Fruit fly (Drosophila melanogaster) whole organism, embryonic: ENCODE data around the gene Mvb12.
A peak's percentile ranks its signal among the peaks of the same experiment; 100 is the strongest.

Experiments used
- BtbVII ChIP-seq: fragments of 200-800 bp; sonication (Bioruptor generic); optimal IDR thresholded peaks from 3 replicates; lab custom pipeline; 2017; ENCODE audit warnings: missing biosample characterization, mild to moderate bottlenecking, missing genetic modification characterization
- Bteb2 ChIP-seq: fragments of 200-800 bp; sonication (Bioruptor generic); optimal IDR thresholded peaks from 2 replicates; lab custom pipeline; 2016; ENCODE audit warnings: missing biosample characterization, missing genetic modification characterization
- CG10147 ChIP-seq: fragments of 200-800 bp; sonication (Bioruptor generic); optimal IDR thresholded peaks from 2 replicates; lab custom pipeline; 2019; ENCODE audit warnings: missing biosample characterization, mild to moderate bottlenecking, missing genetic modification characterization, moderate library complexity
- CG11504 ChIP-seq: fragments of 200-800 bp; sonication (Bioruptor generic); optimal IDR thresholded peaks from 3 replicates; lab custom pipeline; 2019; ENCODE audit warnings: missing biosample characterization, mild to moderate bottlenecking, missing genetic modification characterization, moderate library complexity
- CG12299 ChIP-seq: fragments of 200-800 bp; sonication (Bioruptor generic); optimal IDR thresholded peaks from 2 replicates; lab custom pipeline; 2018; ENCODE audit warnings: missing biosample characterization, mild to moderate bottlenecking, missing genetic modification characterization
- CG12391 ChIP-seq: fragments of 200-800 bp; sonication (Bioruptor generic); optimal IDR thresholded peaks from 3 replicates; lab custom pipeline; 2018; ENCODE audit warnings: missing biosample characterization, mild to moderate bottlenecking, missing genetic modification characterization, moderate library complexity
- CG14710 ChIP-seq: fragments of 200-800 bp; sonication (Bioruptor generic); optimal IDR thresholded peaks from 3 replicates; lab custom pipeline; 2019; ENCODE audit warnings: missing biosample characterization, mild to moderate bottlenecking, missing genetic modification characterization, moderate library complexity
- CG14965 ChIP-seq: fragments of 200-800 bp; sonication (Bioruptor generic); optimal IDR thresholded peaks from 2 replicates; lab custom pipeline; 2016; ENCODE audit warnings: missing biosample characterization, missing genetic modification characterization, borderline replicate concordance
- CG15601 ChIP-seq: fragments of 200-800 bp; sonication (Bioruptor generic); optimal IDR thresholded peaks from 3 replicates; lab custom pipeline; 2019; ENCODE audit warnings: missing biosample characterization, mild to moderate bottlenecking, missing genetic modification characterization, moderate library complexity
- CG17385 ChIP-seq: fragments of 200-800 bp; sonication (Bioruptor generic); optimal IDR thresholded peaks from 3 replicates; lab custom pipeline; 2018; ENCODE audit warnings: missing biosample characterization, mild to moderate bottlenecking, missing genetic modification characterization
- CG18476 ChIP-seq: fragments of 200-800 bp; sonication (Bioruptor generic); optimal IDR thresholded peaks from 2 replicates; lab custom pipeline; 2016; ENCODE audit warnings: missing biosample characterization, mild to moderate bottlenecking, missing genetic modification characterization
- CG2712 ChIP-seq: fragments of 200-800 bp; optimal IDR thresholded peaks from 3 replicates; lab custom pipeline; 2019; ENCODE audit warnings: missing biosample characterization, mild to moderate bottlenecking, missing genetic modification characterization, moderate library complexity
- CG4282 ChIP-seq: fragments of 200-800 bp; sonication (Bioruptor generic); optimal IDR thresholded peaks from 2 replicates; lab custom pipeline; 2016; ENCODE audit warnings: missing biosample characterization, missing genetic modification characterization
- CG4404 ChIP-seq: fragments of 200-800 bp; sonication (Bioruptor generic); IDR thresholded peaks from 2 replicates; pipeline ENCODE4 v1.3.6; 2022; ENCODE audit warnings: missing biosample characterization, missing genetic modification characterization
- CG4854 ChIP-seq: fragments of 200-800 bp; sonication (Bioruptor generic); optimal IDR thresholded peaks from 2 replicates; lab custom pipeline; 2016; ENCODE audit warnings: missing biosample characterization, missing genetic modification characterization, inconsistent platforms
- CG6765 ChIP-seq: fragments of 200-800 bp; sonication (Bioruptor generic); optimal IDR thresholded peaks from 3 replicates; lab custom pipeline; 2017; ENCODE audit warnings: missing biosample characterization, mild to moderate bottlenecking, missing genetic modification characterization
- CG7786 ChIP-seq: fragments of 200-800 bp; sonication (Bioruptor generic); optimal IDR thresholded peaks from 2 replicates; lab custom pipeline; 2016; ENCODE audit warnings: missing biosample characterization, missing genetic modification characterization
- CG8478 ChIP-seq: fragments of >200 bp; optimal IDR thresholded peaks from 2 replicates; lab custom pipeline; 2018
- CG9609 ChIP-seq: fragments of 200-800 bp; sonication (Bioruptor generic); optimal IDR thresholded peaks from 3 replicates; lab custom pipeline; 2016; ENCODE audit warnings: missing biosample characterization, missing genetic modification characterization
- CG9797 ChIP-seq: fragments of 200-800 bp; sonication (Bioruptor generic); optimal IDR thresholded peaks from 3 replicates; lab custom pipeline; 2018; ENCODE audit warnings: missing biosample characterization, mild to moderate bottlenecking, missing genetic modification characterization
- Dek ChIP-seq: fragments of 200-800 bp; sonication (Bioruptor generic); optimal IDR thresholded peaks from 3 replicates; lab custom pipeline; 2019; ENCODE audit warnings: missing biosample characterization, mild to moderate bottlenecking, missing genetic modification characterization, moderate library complexity
- Hand ChIP-seq: fragments of 200-800 bp; sonication (Bioruptor generic); optimal IDR thresholded peaks from 2 replicates; lab custom pipeline; 2017; ENCODE audit warnings: mild to moderate bottlenecking, missing biosample characterization, missing genetic modification reagents, missing genetic modification characterization
- Hr78 ChIP-seq, 2 experiments: fragments of 200-800 bp in 1 of 2; fragments of >200 bp in 1 of 2; sonication (Bioruptor generic) in 1 of 2; optimal IDR thresholded peaks; 2 replicates each; lab custom pipeline; 2017 to 2019; ENCODE audit warnings: missing biosample characterization in 2 of 2, missing genetic modification characterization in 2 of 2, mild to moderate bottlenecking in 1 of 2, moderate library complexity in 1 of 2
- Mes4 ChIP-seq: fragments of 200-800 bp; sonication (Bioruptor generic); optimal IDR thresholded peaks from 2 replicates; lab custom pipeline; 2016; ENCODE audit warnings: missing biosample characterization, missing genetic modification characterization
- NFAT ChIP-seq: fragments of 200-800 bp; sonication (Bioruptor generic); IDR thresholded peaks from 2 replicates; pipeline ENCODE4 v1.3.6; 2022; ENCODE audit warnings: missing biosample characterization, missing genetic modification characterization
- PHDP ChIP-seq: fragments of 200-800 bp; sonication (Bioruptor generic); optimal IDR thresholded peaks from 3 replicates; lab custom pipeline; 2018; ENCODE audit warnings: missing biosample characterization, mild to moderate bottlenecking, missing genetic modification characterization, moderate library complexity
- Ssrp ChIP-seq: fragments of 200-800 bp; sonication (Bioruptor generic); optimal IDR thresholded peaks from 2 replicates; lab custom pipeline; 2018; ENCODE audit warnings: missing biosample characterization, mild to moderate bottlenecking, missing genetic modification characterization, moderate library complexity
- Stat92E ChIP-seq, 3 experiments: fragments of >200 bp in 2 of 3; fragments of 200-800 bp in 1 of 3; sonication (Bioruptor generic) in 1 of 3; optimal IDR thresholded peaks; 2 replicates each; lab custom pipeline; 2017 to 2019; ENCODE audit warnings: missing biosample characterization in 3 of 3, missing genetic modification characterization in 3 of 3, mild to moderate bottlenecking in 1 of 3, moderate library complexity in 1 of 3
- Trl ChIP-seq, 3 experiments: fragments of >200 bp in 2 of 3; fragments of 200-800 bp in 1 of 3; sonication (Bioruptor generic) in 1 of 3; optimal IDR thresholded peaks; 2 replicates in 1 of 3; 3 replicates in 2 of 3; lab custom pipeline; 2016 to 2017; ENCODE audit warnings: missing biosample characterization in 1 of 3, missing genetic modification characterization in 1 of 3
- ac ChIP-seq: fragments of 200-800 bp; sonication (Bioruptor generic); optimal IDR thresholded peaks from 3 replicates; lab custom pipeline; 2017; ENCODE audit warnings: missing biosample characterization, mild to moderate bottlenecking, missing genetic modification characterization
- al ChIP-seq: fragments of 200-800 bp; sonication (Bioruptor generic); IDR thresholded peaks from 2 replicates; pipeline ENCODE4 v1.3.6; 2022; ENCODE audit warnings: missing biosample characterization, missing genetic modification characterization
- dysf ChIP-seq: fragments of 200-800 bp; sonication (Bioruptor generic); IDR thresholded peaks from 3 replicates; pipeline ENCODE4 v1.3.6; 2022; ENCODE audit warnings: missing biosample characterization, missing genetic modification characterization
- gfzf ChIP-seq: fragments of 200-800 bp; sonication (Bioruptor generic); optimal IDR thresholded peaks from 2 replicates; lab custom pipeline; 2016; ENCODE audit warnings: missing biosample characterization, mild to moderate bottlenecking, missing genetic modification characterization, moderate library complexity
- gsb-n ChIP-seq: fragments of 200-800 bp; sonication (Bioruptor generic); optimal IDR thresholded peaks from 3 replicates; lab custom pipeline; 2018; ENCODE audit warnings: missing biosample characterization, mild to moderate bottlenecking, missing genetic modification characterization
- klu ChIP-seq: fragments of 200-800 bp; sonication (Bioruptor generic); IDR thresholded peaks from 2 replicates; pipeline ENCODE4 v1.3.6; 2022; ENCODE audit warnings: missing biosample characterization, missing genetic modification characterization
- lab ChIP-seq: fragments of 200-800 bp; sonication (Bioruptor generic); optimal IDR thresholded peaks from 3 replicates; lab custom pipeline; 2017; ENCODE audit warnings: missing biosample characterization, missing genetic modification characterization, mild to moderate bottlenecking, moderate library complexity, missing genetic modification reagents
- lola ChIP-seq, 3 experiments: fragments of >200 bp in 2 of 3; fragments of 200-800 bp in 1 of 3; sonication (Bioruptor generic) in 1 of 3; optimal IDR thresholded peaks; 2 replicates each; lab custom pipeline; 2017 to 2019; ENCODE audit warnings: missing biosample characterization in 3 of 3, missing genetic modification characterization in 3 of 3, mild to moderate bottlenecking in 1 of 3, moderate library complexity in 1 of 3
- nerfin-2 ChIP-seq: fragments of 200-800 bp; sonication (Bioruptor generic); IDR thresholded peaks from 2 replicates; pipeline ENCODE4 v1.3.6; 2022; ENCODE audit warnings: missing biosample characterization, missing genetic modification characterization; ENCODE audit not compliant: partially characterized antibody
- nom ChIP-seq: fragments of 200-800 bp; sonication (Bioruptor generic); optimal IDR thresholded peaks from 2 replicates; lab custom pipeline; 2017; ENCODE audit warnings: missing biosample characterization, missing genetic modification characterization, mild to moderate bottlenecking, moderate library complexity, missing genetic modification reagents
- onecut ChIP-seq: fragments of 200-800 bp; sonication (Bioruptor generic); IDR thresholded peaks from 2 replicates; pipeline ENCODE4 v1.3.6; 2022; ENCODE audit warnings: missing biosample characterization, missing genetic modification characterization
- row ChIP-seq: fragments of 200-800 bp; sonication (Bioruptor generic); IDR thresholded peaks from 3 replicates; pipeline ENCODE4 v1.3.6; 2022; ENCODE audit warnings: missing biosample characterization, missing genetic modification characterization
- sc ChIP-seq, 3 experiments: fragments of >200 bp in 2 of 3; fragments of 200-800 bp in 1 of 3; sonication (Bioruptor generic) in 1 of 3; optimal IDR thresholded peaks; 2 replicates in 2 of 3; 3 replicates in 1 of 3; lab custom pipeline; 2017; ENCODE audit warnings: mild to moderate bottlenecking in 1 of 3, missing biosample characterization in 1 of 3, missing genetic modification characterization in 1 of 3, missing genetic modification reagents in 1 of 3
- sens-2 ChIP-seq: fragments of 200-800 bp; sonication (Bioruptor generic); IDR thresholded peaks from 2 replicates; pipeline ENCODE4 v1.3.6; 2022; ENCODE audit warnings: missing biosample characterization, missing genetic modification characterization
- seq ChIP-seq: fragments of 200-800 bp; sonication (Bioruptor generic); IDR thresholded peaks from 2 replicates; pipeline ENCODE4 v1.3.6; 2022; ENCODE audit warnings: missing biosample characterization, missing genetic modification characterization
- sima ChIP-seq: fragments of 200-800 bp; sonication (Bioruptor generic); optimal IDR thresholded peaks from 2 replicates; lab custom pipeline; 2016; ENCODE audit warnings: missing biosample characterization, missing genetic modification characterization
- sna ChIP-seq: fragments of 200-800 bp; sonication (Bioruptor generic); IDR thresholded peaks from 2 replicates; pipeline ENCODE4 v1.3.6; 2022; ENCODE audit warnings: missing biosample characterization, missing genetic modification characterization; ENCODE audit not compliant: partially characterized antibody
- so ChIP-seq: fragments of 200-800 bp; sonication (Bioruptor generic); IDR thresholded peaks from 3 replicates; pipeline ENCODE4 v1.3.6; 2022; ENCODE audit warnings: missing biosample characterization, missing genetic modification characterization
- tio ChIP-seq: fragments of 200-800 bp; sonication (Bioruptor generic); optimal IDR thresholded peaks from 2 replicates; lab custom pipeline; 2017; ENCODE audit warnings: missing biosample characterization, missing genetic modification characterization, inconsistent platforms
- vnd ChIP-seq: fragments of 200-800 bp; sonication (Bioruptor generic); IDR thresholded peaks from 3 replicates; pipeline ENCODE4 v1.3.6; 2022; ENCODE audit warnings: missing biosample characterization, missing genetic modification characterization; ENCODE audit not compliant: partially characterized antibody

Gene Mvb12

dm6 chrX:18101778-18102177 is 664 bp upstream of the Mvb12 start, which contains the start of gene Taf8 (continued):
- TF ChIP-seq onecut (no peak), dysf (no peak), klu (GFP tag; lab: Robert Waterston, UW) (no peak), CG7786 (GFP tag; lab: Kevin White, UChicago) (no peak), PHDP (tag; lab: Kevin White, UChicago) (no peak), NFAT (GFP tag; lab: Robert Waterston, UW) (peak; percentile 39; the same call in 1 of the 2 replicates), sens-2 (GFP tag; lab: Robert Waterston, UW) (no peak), so (GFP tag; lab: Robert Waterston, UW) (no peak), ac (GFP tag; lab: Kevin White, UChicago) (no peak), BtbVII (GFP tag; lab: Kevin White, UChicago) (no peak), Mes4 (GFP tag; lab: Kevin White, UChicago) (no peak), Ssrp (tag; lab: Kevin White, UChicago) (no peak), gfzf (no peak), Hand (GFP tag; lab: Kevin White, UChicago) (no peak), CG4282 (GFP tag; lab: Kevin White, UChicago) (no peak), lola (GFP tag; optimal IDR thresholded peaks at IDR 0.05; lab: Kevin White, UChicago) (no peak), nom (GFP tag; lab: Kevin White, UChicago) (no peak), CG15601 (tag; lab: Kevin White, UChicago) (no peak), sna (GFP tag; lab: Robert Waterston, UW) (0 out of 2 replicates have a peak, but pooled peaks have one; percentile 15), sc (optimal IDR thresholded peaks at IDR 0.05; lab: Kevin White, UChicago) (no peak), sc (GFP tag; optimal IDR thresholded peaks at IDR 0.05; lab: Kevin White, UChicago) (no peak), CG10147 (GFP tag; lab: Kevin White, UChicago) (no peak), CG18476 (GFP tag; lab: Kevin White, UChicago) (no peak), CG17385 (GFP tag; lab: Kevin White, UChicago) (no peak), row (GFP tag; lab: Robert Waterston, UW) (peak; percentile 81), vnd (GFP tag; lab: Robert Waterston, UW) (peak; percentile 62), Hr78 (GFP tag; optimal IDR thresholded peaks at IDR 0.05; lab: Kevin White, UChicago) (no peak), gsb-n (tag; lab: Kevin White, UChicago) (no peak), lab (GFP tag; lab: Kevin White, UChicago) (no peak), CG4404 (GFP tag; lab: Robert Waterston, UW) (no peak), CG9797 (GFP tag; lab: Kevin White, UChicago) (no peak), CG4854 (GFP tag; lab: Kevin White, UChicago) (no peak), tio (GFP tag; lab: Kevin White, UChicago) (no peak), CG9609 (no peak), sima (GFP tag; lab: Kevin White, UChicago) (no peak), CG2712 (tag; lab: Kevin White, UChicago) (no peak), CG14965 (no peak), CG8478 (lab: Kevin White, UChicago) (no peak), CG14710 (no peak), CG12391 (tag; lab: Kevin White, UChicago) (no peak), Trl (optimal IDR thresholded peaks at IDR 0.05; lab: Kevin White, UChicago) (no peak), Trl (GFP tag; optimal IDR thresholded peaks at IDR 0.05; lab: Kevin White, UChicago) (no peak), Stat92E (GFP tag; optimal IDR thresholded peaks at IDR 0.05; lab: Kevin White, UChicago) (no peak), seq (GFP tag; lab: Robert Waterston, UW) (no peak), CG12299 (no peak), Bteb2 (GFP tag; lab: Kevin White, UChicago) (no peak), Dek (no peak), CG6765 (no peak), al (GFP tag; lab: Robert Waterston, UW) (0 out of 2 replicates have a peak, but pooled peaks have one; percentile 19), nerfin-2 (GFP tag; lab: Robert Waterston, UW) (peak; percentile 47; the same call in 1 of the 2 replicates), CG11504 (tag; lab: Kevin White, UChicago) (no peak)
